Worm (Caenorhabditis elegans) whole organism, L3 larva: Measurements from ENCODE around the gene srp-8.

ENCODE experiments used
- R02D3.7 ChIP-seq: fragments of 150-350 bp; optimal IDR thresholded peaks from 2 replicates; lab custom pipeline; 2014; ENCODE audit warnings: missing biosample characterization, missing genetic modification characterization
- ZK546.5 ChIP-seq: sonication (generic microtip); optimal IDR thresholded peaks from 2 replicates; lab custom pipeline; 2017; ENCODE audit warnings: missing biosample characterization, missing genetic modification characterization
- aly-2 ChIP-seq: fragments of 150-350 bp; optimal IDR thresholded peaks from 2 replicates; lab custom pipeline; 2014; ENCODE audit warnings: missing biosample characterization, missing genetic modification characterization
- ama-1 ChIP-seq: fragments of 150-350 bp; optimal IDR thresholded peaks from 2 replicates; lab custom pipeline; 2018
- ceh-16 ChIP-seq: sonication (generic microtip); optimal IDR thresholded peaks from 2 replicates; lab custom pipeline; 2017; ENCODE audit warnings: missing biosample characterization, missing genetic modification characterization
- ceh-28 ChIP-seq: fragments of 150-350 bp; optimal IDR thresholded peaks from 2 replicates; lab custom pipeline; 2014; ENCODE audit warnings: missing biosample characterization, missing genetic modification reagents, missing genetic modification characterization
- ceh-82 ChIP-seq: fragments of 150-350 bp; optimal IDR thresholded peaks from 2 replicates; lab custom pipeline; 2014; ENCODE audit warnings: missing biosample characterization, missing genetic modification characterization
- ceh-9 ChIP-seq: sonication (generic microtip); optimal IDR thresholded peaks from 2 replicates; lab custom pipeline; 2018; ENCODE audit warnings: missing biosample characterization, missing genetic modification characterization
- daf-12 ChIP-seq: fragments of 150-350 bp; optimal IDR thresholded peaks from 2 replicates; lab custom pipeline; 2014; ENCODE audit warnings: missing biosample characterization, missing genetic modification reagents, missing genetic modification characterization
- egl-27 ChIP-seq: sonication (generic microtip); optimal IDR thresholded peaks from 4 replicates; lab custom pipeline; 2017; ENCODE audit warnings: missing biosample characterization, missing genetic modification reagents, missing genetic modification characterization
- egl-5 ChIP-seq: fragments of 150-350 bp; optimal IDR thresholded peaks from 2 replicates; lab custom pipeline; 2017; ENCODE audit warnings: missing biosample characterization, missing genetic modification reagents, missing genetic modification characterization, inconsistent platforms
- elt-1 ChIP-seq: fragments of 150-350 bp; optimal IDR thresholded peaks from 2 replicates; lab custom pipeline; 2014; ENCODE audit warnings: missing biosample characterization, missing genetic modification characterization
- elt-2 ChIP-seq: sonication (generic microtip); optimal IDR thresholded peaks from 2 replicates; lab custom pipeline; 2016; ENCODE audit warnings: missing genetic modification reagents, mild to moderate bottlenecking, missing genetic modification characterization, missing compliant biosample characterization
- elt-3 ChIP-seq, 3 experiments: fragments of 150-350 bp in 1 of 3; sonication (generic microtip) in 2 of 3; optimal IDR thresholded peaks; 2 replicates in 2 of 3; 4 replicates in 1 of 3; lab custom pipeline; 2014 to 2017; ENCODE audit warnings: missing biosample characterization in 3 of 3, missing genetic modification characterization in 3 of 3
- eor-1 ChIP-seq, 2 experiments: fragments of 150-350 bp; optimal IDR thresholded peaks; 2 replicates each; lab custom pipeline; 2014 to 2018; ENCODE audit warnings: missing biosample characterization in 2 of 2, missing genetic modification characterization in 2 of 2
- fkh-10 ChIP-seq: sonication (generic microtip); optimal IDR thresholded peaks from 2 replicates; lab custom pipeline; 2017; ENCODE audit warnings: missing biosample characterization, missing genetic modification reagents, missing genetic modification characterization
- fkh-2 ChIP-seq: fragments of 150-350 bp; optimal IDR thresholded peaks from 2 replicates; lab custom pipeline; 2014; ENCODE audit warnings: missing biosample characterization, missing genetic modification reagents, missing genetic modification characterization
- fos-1 ChIP-seq: fragments of 150-350 bp; optimal IDR thresholded peaks from 2 replicates; lab custom pipeline; 2014; ENCODE audit warnings: missing biosample characterization, missing genetic modification characterization
- hmg-11 ChIP-seq: sonication (generic microtip); optimal IDR thresholded peaks from 2 replicates; lab custom pipeline; 2016; ENCODE audit warnings: missing genetic modification characterization, missing compliant biosample characterization
- jun-1 ChIP-seq: fragments of 150-350 bp; optimal IDR thresholded peaks from 2 replicates; lab custom pipeline; 2014; ENCODE audit warnings: missing biosample characterization, missing genetic modification reagents, missing genetic modification characterization
- lin-15B ChIP-seq: fragments of 150-350 bp; optimal IDR thresholded peaks from 2 replicates; lab custom pipeline; 2014; ENCODE audit warnings: missing biosample characterization, missing genetic modification characterization
- lin-39 ChIP-seq: fragments of 150-350 bp; optimal IDR thresholded peaks from 2 replicates; lab custom pipeline; 2018; ENCODE audit warnings: missing biosample characterization, missing genetic modification reagents, missing genetic modification characterization
- lsy-12 ChIP-seq: sonication (generic microtip); optimal IDR thresholded peaks from 2 replicates; lab custom pipeline; 2016; ENCODE audit warnings: mild to moderate bottlenecking, missing genetic modification characterization, missing compliant biosample characterization
- mdl-1 ChIP-seq: fragments of 150-350 bp; optimal IDR thresholded peaks from 2 replicates; lab custom pipeline; 2014; ENCODE audit warnings: missing biosample characterization, missing genetic modification characterization
- mml-1 ChIP-seq: fragments of 150-350 bp; sonication (generic microtip); optimal IDR thresholded peaks from 3 replicates; lab custom pipeline; 2014; ENCODE audit warnings: missing biosample characterization, missing genetic modification characterization
- nfya-1 ChIP-seq: sonication (generic microtip); optimal IDR thresholded peaks from 2 replicates; lab custom pipeline; 2017; ENCODE audit warnings: missing genetic modification characterization, mild to moderate bottlenecking, missing compliant biosample characterization, antibody characterized with exemption, moderate library complexity; ENCODE audit not compliant: insufficient read depth
- nhr-11 ChIP-seq: fragments of 150-350 bp; optimal IDR thresholded peaks from 2 replicates; lab custom pipeline; 2014; ENCODE audit warnings: missing biosample characterization, missing genetic modification characterization
- nhr-12 ChIP-seq: fragments of 150-350 bp; optimal IDR thresholded peaks from 2 replicates; lab custom pipeline; 2014; ENCODE audit warnings: missing biosample characterization, missing genetic modification characterization
- nhr-23 ChIP-seq: fragments of 150-350 bp; optimal IDR thresholded peaks from 2 replicates; lab custom pipeline; 2014; ENCODE audit warnings: missing biosample characterization, missing genetic modification reagents, missing genetic modification characterization
- nhr-237 ChIP-seq: fragments of 150-350 bp; optimal IDR thresholded peaks from 2 replicates; lab custom pipeline; 2014; ENCODE audit warnings: missing biosample characterization, missing genetic modification characterization
- nhr-25 ChIP-seq: sonication (generic microtip); optimal IDR thresholded peaks from 2 replicates; lab custom pipeline; 2017; ENCODE audit warnings: missing biosample characterization, missing genetic modification characterization
- nhr-28 ChIP-seq: fragments of 150-350 bp; optimal IDR thresholded peaks from 2 replicates; lab custom pipeline; 2014; ENCODE audit warnings: missing biosample characterization, missing genetic modification characterization
- nhr-43 ChIP-seq: sonication (generic microtip); optimal IDR thresholded peaks from 2 replicates; lab custom pipeline; 2016; ENCODE audit warnings: mild to moderate bottlenecking, missing genetic modification characterization, missing compliant biosample characterization; ENCODE audit not compliant: poor library complexity, severe bottlenecking
- nhr-67 ChIP-seq: fragments of 150-350 bp; optimal IDR thresholded peaks from 2 replicates; lab custom pipeline; 2014; ENCODE audit warnings: missing biosample characterization, missing genetic modification characterization
- nhr-76 ChIP-seq: fragments of 150-350 bp; sonication (generic microtip); optimal IDR thresholded peaks from 5 replicates; lab custom pipeline; 2014; ENCODE audit warnings: missing biosample characterization, missing genetic modification characterization
- nhr-77 ChIP-seq: fragments of 150-350 bp; optimal IDR thresholded peaks from 2 replicates; lab custom pipeline; 2014; ENCODE audit warnings: missing biosample characterization, missing genetic modification characterization
- pha-4 ChIP-seq: fragments of 150-350 bp; optimal IDR thresholded peaks from 2 replicates; lab custom pipeline; 2014; ENCODE audit warnings: missing biosample characterization, missing genetic modification reagents, missing genetic modification characterization
- pqm-1 ChIP-seq: fragments of 150-350 bp; optimal IDR thresholded peaks from 2 replicates; lab custom pipeline; 2017; ENCODE audit warnings: missing biosample characterization, missing genetic modification characterization, inconsistent platforms
- sea-2 ChIP-seq: fragments of 150-350 bp; sonication (generic microtip); optimal IDR thresholded peaks from 4 replicates; lab custom pipeline; 2014; ENCODE audit warnings: missing biosample characterization, missing genetic modification reagents, missing genetic modification characterization
- skn-1 ChIP-seq: fragments of 150-350 bp; optimal IDR thresholded peaks from 2 replicates; lab custom pipeline; 2014; ENCODE audit warnings: missing biosample characterization, missing genetic modification characterization
- snpc-4 ChIP-seq: fragments of 150-350 bp; optimal IDR thresholded peaks from 2 replicates; lab custom pipeline; 2014; ENCODE audit warnings: missing biosample characterization, missing genetic modification characterization
- tbx-2 ChIP-seq: sonication (generic microtip); optimal IDR thresholded peaks from 2 replicates; lab custom pipeline; 2016; ENCODE audit warnings: mild to moderate bottlenecking, missing genetic modification characterization, missing compliant biosample characterization
- unc-39 ChIP-seq: sonication (generic microtip); optimal IDR thresholded peaks from 4 replicates; lab custom pipeline; 2017; ENCODE audit warnings: missing biosample characterization, missing genetic modification characterization
- unc-62 ChIP-seq: fragments of 150-350 bp; sonication (generic microtip); optimal IDR thresholded peaks from 4 replicates; lab custom pipeline; 2014; ENCODE audit warnings: missing biosample characterization, missing genetic modification reagents, missing genetic modification characterization
- zag-1 ChIP-seq: fragments of 150-350 bp; optimal IDR thresholded peaks from 2 replicates; lab custom pipeline; 2014; ENCODE audit warnings: missing biosample characterization, missing genetic modification characterization
- ztf-11 ChIP-seq: fragments of 150-350 bp; optimal IDR thresholded peaks from 2 replicates; lab custom pipeline; 2014; ENCODE audit warnings: missing biosample characterization, missing genetic modification characterization
- ztf-4 ChIP-seq: fragments of 150-350 bp; optimal IDR thresholded peaks from 2 replicates; lab custom pipeline; 2014; ENCODE audit warnings: missing biosample characterization, missing genetic modification characterization

The srp-8 gene

DNA sequence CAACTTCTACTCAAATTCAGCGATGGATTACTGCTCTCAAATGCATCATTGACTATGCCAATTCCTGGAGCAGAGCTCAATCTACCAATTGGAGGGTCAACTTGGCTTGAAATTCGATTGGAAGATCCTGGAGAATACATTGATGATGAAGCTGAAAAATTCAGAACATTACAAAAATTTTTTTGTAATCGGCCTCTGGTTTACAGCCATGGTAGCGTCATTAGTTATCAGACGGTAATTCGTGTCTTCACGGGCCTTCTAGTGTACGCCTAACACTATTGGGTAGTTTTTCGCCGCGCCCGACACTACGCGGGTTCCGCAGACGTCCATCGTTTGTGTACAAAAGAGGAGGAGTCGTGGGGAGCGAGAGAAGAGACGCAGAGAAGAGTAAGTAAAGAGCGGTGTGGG lies 45.2 kb downstream of the srp-8 start:
- TF ChIP-seq elt-1, result no peak
- TF ChIP-seq nhr-237 (tag; lab: Kevin White, UChicago), result no peak
- no peak for TF ChIP-seq mml-1 (tag; lab: Kevin White, UChicago)
- TF ChIP-seq egl-5 (tag; lab: Kevin White, UChicago), result no peak
- TF ChIP-seq nhr-43, result peak; percentile 81
- TF ChIP-seq pha-4 (tag; lab: Kevin White, UChicago), result peak; percentile 86
- peak; percentile 3 for TF ChIP-seq zag-1 (tag; lab: Kevin White, UChicago)
- no peak for TF ChIP-seq fkh-10
- TF ChIP-seq nhr-77 (tag; lab: Kevin White, UChicago), result peak; percentile 45
- TF ChIP-seq nhr-28 (tag; lab: Kevin White, UChicago), result no peak
- TF ChIP-seq sea-2 (GFP tag; lab: Kevin White, UChicago), result no peak
- no peak for TF ChIP-seq ceh-16 (tag; lab: Kevin White, UChicago)
- no peak for TF ChIP-seq ztf-11 (tag; lab: Kevin White, UChicago)
- no peak for TF ChIP-seq ceh-9 (tag; lab: Kevin White, UChicago)
- peak; percentile 41 for TF ChIP-seq ceh-82 (tag; lab: Kevin White, UChicago)
- TF ChIP-seq mdl-1, result no peak
- peak in 1 of 3 experiments; percentile 40 for TF ChIP-seq elt-3 (tag; optimal IDR thresholded peaks at IDR 0.05; lab: Kevin White, UChicago)
- no peak for TF ChIP-seq skn-1 (tag; lab: Kevin White, UChicago)
- peak; percentile 66 for TF ChIP-seq egl-27 (tag; lab: Kevin White, UChicago)
- TF ChIP-seq jun-1 (tag; lab: Kevin White, UChicago), result no peak
- no peak for TF ChIP-seq ZK546.5
- no peak for TF ChIP-seq nhr-11 (tag; lab: Kevin White, UChicago)
- TF ChIP-seq hmg-11 (tag; lab: Kevin White, UChicago), result peak; percentile 80
- TF ChIP-seq nhr-67 (tag; lab: Kevin White, UChicago), result no peak
- TF ChIP-seq daf-12 (tag; lab: Kevin White, UChicago), result no peak
- peak; percentile 49 for TF ChIP-seq lin-15B (tag; lab: Kevin White, UChicago)
- peak; percentile 91 for TF ChIP-seq aly-2 (tag; lab: Kevin White, UChicago)
- TF ChIP-seq pqm-1 (tag; lab: Kevin White, UChicago), result peak; percentile 77
- TF ChIP-seq fos-1 (tag; lab: Kevin White, UChicago), result no peak
- no peak for TF ChIP-seq eor-1 (tag; optimal IDR thresholded peaks at IDR 0.05; lab: Kevin White, UChicago)
- TF ChIP-seq elt-2 (tag; lab: Kevin White, UChicago), result peak; percentile 70
- TF ChIP-seq R02D3.7 (tag; lab: Kevin White, UChicago), result peak; percentile 73
- TF ChIP-seq nhr-76 (tag; lab: Kevin White, UChicago), result no peak
- no peak for TF ChIP-seq unc-62 (GFP tag; lab: Kevin White, UChicago)
- TF ChIP-seq lin-39 (tag; lab: Kevin White, UChicago), result peak; percentile 69
- no peak for TF ChIP-seq ztf-4
- TF ChIP-seq lsy-12 (tag; lab: Kevin White, UChicago), result peak; percentile 58
- peak; percentile 84 for TF ChIP-seq nhr-25 (tag; lab: Kevin White, UChicago)
- no peak for TF ChIP-seq fkh-2 (tag; lab: Kevin White, UChicago)
- TF ChIP-seq ama-1, result peak; percentile 94
- peak; percentile 59 for TF ChIP-seq ceh-28
- no peak for TF ChIP-seq unc-39
- TF ChIP-seq nhr-12 (tag; lab: Kevin White, UChicago), result no peak
- peak; percentile 91 for TF ChIP-seq nhr-23 (tag; lab: Kevin White, UChicago)
- TF ChIP-seq tbx-2 (tag; lab: Kevin White, UChicago), result peak; percentile 69
- peak; percentile 99 for TF ChIP-seq snpc-4 (tag; lab: Kevin White, UChicago)
- peak; percentile 82 for TF ChIP-seq nfya-1 (tag; lab: Kevin White, UChicago)
